Worm (Caenorhabditis elegans) whole organism, early embryonic: ENCODE data around the gene T07C12.10.

Experiments used
- B0310.2 ChIP-seq: sonication (generic microtip); optimal IDR thresholded peaks from 2 replicates; lab custom pipeline; 2016; ENCODE audit warnings: mild to moderate bottlenecking, missing genetic modification characterization, missing compliant biosample characterization
- aly-1 ChIP-seq: sonication (generic microtip); optimal IDR thresholded peaks from 2 replicates; lab custom pipeline; 2016; ENCODE audit warnings: missing genetic modification characterization, missing compliant biosample characterization
- ama-1 ChIP-seq: fragments of 150-350 bp; optimal IDR thresholded peaks from 2 replicates; lab custom pipeline; 2014
- ceh-13 ChIP-seq: fragments of 200-800 bp; sonication (Bioruptor generic); optimal IDR thresholded peaks from 2 replicates; lab custom pipeline; 2018; ENCODE audit warnings: mild to moderate bottlenecking, missing genetic modification characterization, missing compliant biosample characterization
- ceh-36 ChIP-seq: sonication (generic microtip); optimal IDR thresholded peaks from 2 replicates; lab custom pipeline; 2016; ENCODE audit warnings: missing genetic modification characterization, inconsistent platforms, missing compliant biosample characterization
- flt-1 ChIP-seq: fragments of 200-800 bp; sonication (Bioruptor generic); IDR thresholded peaks from 2 replicates; pipeline ENCODE4 v1.3.6; 2022; ENCODE audit warnings: missing genetic modification characterization, missing compliant biosample characterization
- hnd-1 ChIP-seq: sonication (generic microtip); optimal IDR thresholded peaks from 2 replicates; lab custom pipeline; 2016; ENCODE audit warnings: missing genetic modification characterization, missing compliant biosample characterization
- sea-1 ChIP-seq: fragments of 200-800 bp; sonication (Bioruptor generic); conservative IDR thresholded peaks from 2 replicates; pipeline ENCODE4 v1.3.6; 2022; ENCODE audit warnings: missing genetic modification characterization, missing compliant biosample characterization
- tbx-11 ChIP-seq: fragments of 200-800 bp; sonication (Bioruptor generic); IDR thresholded peaks from 2 replicates; pipeline ENCODE4 v1.3.6; 2022; ENCODE audit warnings: missing genetic modification characterization, missing compliant biosample characterization
- tbx-37 ChIP-seq: fragments of 200-800 bp; sonication (Bioruptor generic); conservative IDR thresholded peaks from 2 replicates; pipeline ENCODE4 v1.3.6; 2022; ENCODE audit warnings: missing genetic modification reagents, missing genetic modification characterization, missing compliant biosample characterization

- TF ChIP-seq ama-1 (lab: Kevin White, UChicago) (no peak), B0310.2 (tag; lab: Kevin White, UChicago) (no peak), tbx-11 (GFP tag; lab: Robert Waterston, UW) (no peak), flt-1 (GFP tag; lab: Robert Waterston, UW) (no peak), aly-1 (no peak), hnd-1 (tag; lab: Kevin White, UChicago) (no peak), ceh-13 (GFP tag; lab: Kevin White, UChicago) (no peak), ceh-36 (tag; lab: Kevin White, UChicago) (no peak), sea-1 (GFP tag; lab: Robert Waterston, UW) (no peak), tbx-37 (GFP tag; lab: Robert Waterston, UW) (no peak)
Measured at ce11 chrV:10002720-10003119, 42.4 kb upstream of the T07C12.10 start.
